Fruit fly (Drosophila melanogaster) whole organism, embryonic: ENCODE data around the gene Alg2.

Experiments
- Abd-B ChIP-seq: fragments of 200-800 bp; sonication (Bioruptor generic); optimal IDR thresholded peaks from 2 replicates; lab custom pipeline; 2018; ENCODE audit warnings: missing biosample characterization, mild to moderate bottlenecking, missing genetic modification characterization, moderate library complexity
- Asciz ChIP-seq: fragments of 200-800 bp; sonication (Bioruptor generic); optimal IDR thresholded peaks from 2 replicates; lab custom pipeline; 2017; ENCODE audit warnings: missing biosample characterization, mild to moderate bottlenecking, missing genetic modification characterization, missing genetic modification reagents
- Awh ChIP-seq: fragments of 200-800 bp; sonication (Bioruptor generic); IDR thresholded peaks from 2 replicates; pipeline ENCODE4, ENCODE4 v1.3.6; 2022; ENCODE audit warnings: missing biosample characterization, missing genetic modification characterization
- CG10654 ChIP-seq: fragments of 200-800 bp; sonication (Bioruptor generic); optimal IDR thresholded peaks from 2 replicates; lab custom pipeline; 2016; ENCODE audit warnings: missing biosample characterization, missing genetic modification characterization
- CG12104 ChIP-seq: fragments of 200-800 bp; sonication (Bioruptor generic); optimal IDR thresholded peaks from 3 replicates; lab custom pipeline; 2016; ENCODE audit warnings: missing biosample characterization, missing genetic modification characterization
- CG12391 ChIP-seq: fragments of 200-800 bp; sonication (Bioruptor generic); optimal IDR thresholded peaks from 3 replicates; lab custom pipeline; 2018; ENCODE audit warnings: missing biosample characterization, mild to moderate bottlenecking, missing genetic modification characterization, moderate library complexity
- CG13123 ChIP-seq: fragments of 200-800 bp; sonication (Bioruptor generic); optimal IDR thresholded peaks from 2 replicates; lab custom pipeline; 2016; ENCODE audit warnings: missing biosample characterization, missing genetic modification characterization
- CG13287 ChIP-seq: fragments of 200-800 bp; sonication (Bioruptor generic); IDR thresholded peaks from 2 replicates; pipeline ENCODE4 v1.3.6; 2022; ENCODE audit warnings: missing biosample characterization, missing genetic modification characterization; ENCODE audit not compliant: partially characterized antibody
- CG13424 ChIP-seq: fragments of 200-800 bp; sonication (Bioruptor generic); optimal IDR thresholded peaks from 2 replicates; lab custom pipeline; 2019; ENCODE audit warnings: missing biosample characterization, mild to moderate bottlenecking, missing genetic modification characterization, moderate library complexity
- CG15073 ChIP-seq: fragments of 200-800 bp; sonication (Bioruptor generic); optimal IDR thresholded peaks from 2 replicates; lab custom pipeline; 2016; ENCODE audit warnings: missing biosample characterization, missing genetic modification characterization
- CG1647 ChIP-seq: fragments of 200-800 bp; sonication (Bioruptor generic); optimal IDR thresholded peaks from 3 replicates; lab custom pipeline; 2016; ENCODE audit warnings: missing biosample characterization, missing genetic modification characterization
- CG2129 ChIP-seq: fragments of 200-800 bp; sonication (Bioruptor generic); IDR thresholded peaks from 2 replicates; pipeline ENCODE4 v1.3.6; 2022; ENCODE audit warnings: missing biosample characterization, missing genetic modification characterization; ENCODE audit not compliant: partially characterized antibody
- CG30020 ChIP-seq: fragments of 200-800 bp; optimal IDR thresholded peaks from 2 replicates; lab custom pipeline; 2019; ENCODE audit warnings: missing biosample characterization, mild to moderate bottlenecking, missing genetic modification characterization, moderate library complexity
- CG3163 ChIP-seq: fragments of 200-800 bp; sonication (Bioruptor generic); optimal IDR thresholded peaks from 3 replicates; lab custom pipeline; 2016; ENCODE audit warnings: missing biosample characterization, missing genetic modification characterization
- CG32532 ChIP-seq: fragments of 200-800 bp; sonication (Bioruptor generic); IDR thresholded peaks from 2 replicates; pipeline ENCODE4 v1.3.6; 2022; ENCODE audit warnings: missing biosample characterization, missing genetic modification characterization
- CG34422 ChIP-seq: fragments of 200-800 bp; sonication (Bioruptor generic); IDR thresholded peaks from 3 replicates; pipeline ENCODE4 v1.3.6; 2022; ENCODE audit warnings: missing biosample characterization, missing genetic modification characterization
- CG4360 ChIP-seq: fragments of 200-800 bp; sonication (Bioruptor generic); IDR thresholded peaks from 2 replicates; pipeline ENCODE4 v1.3.6; 2022; ENCODE audit warnings: missing biosample characterization, missing genetic modification characterization
- CG4707 ChIP-seq: fragments of 200-800 bp; sonication (Bioruptor generic); optimal IDR thresholded peaks from 2 replicates; lab custom pipeline; 2018; ENCODE audit warnings: missing biosample characterization, mild to moderate bottlenecking, missing genetic modification characterization, moderate library complexity
- CG6272 ChIP-seq: fragments of 200-800 bp; sonication (Bioruptor generic); IDR thresholded peaks from 2 replicates; pipeline ENCODE4 v1.3.6; 2022; ENCODE audit warnings: missing biosample characterization, missing genetic modification characterization
- CG7839 ChIP-seq: fragments of 200-800 bp; sonication (Bioruptor generic); optimal IDR thresholded peaks from 3 replicates; lab custom pipeline; 2018; ENCODE audit warnings: missing biosample characterization, mild to moderate bottlenecking, missing genetic modification characterization, moderate library complexity
- CG8765 ChIP-seq: fragments of 200-800 bp; sonication (Bioruptor generic); IDR thresholded peaks from 2 replicates; pipeline ENCODE4 v1.3.6; 2022; ENCODE audit warnings: missing biosample characterization, missing genetic modification characterization
- CoRest ChIP-seq: fragments of 200-800 bp; sonication (Bioruptor generic); optimal IDR thresholded peaks from 3 replicates; lab custom pipeline; 2018; ENCODE audit warnings: missing biosample characterization, mild to moderate bottlenecking, missing genetic modification characterization, moderate library complexity
- Dbx ChIP-seq: fragments of 200-800 bp; sonication (Bioruptor generic); IDR thresholded peaks from 3 replicates; pipeline ENCODE4 v1.3.6; 2022; ENCODE audit warnings: missing biosample characterization, missing genetic modification characterization
- Deaf1 ChIP-seq: fragments of 200-800 bp; optimal IDR thresholded peaks from 3 replicates; lab custom pipeline; 2019; ENCODE audit warnings: missing biosample characterization, mild to moderate bottlenecking, missing genetic modification characterization, moderate library complexity
- Dref ChIP-seq: fragments of 200-800 bp; sonication (Bioruptor generic); IDR thresholded peaks from 2 replicates; pipeline ENCODE4 v1.3.6; 2022; ENCODE audit warnings: missing biosample characterization, missing genetic modification characterization
- Fer2 ChIP-seq: fragments of 200-800 bp; sonication (Bioruptor generic); optimal IDR thresholded peaks from 2 replicates; lab custom pipeline; 2018; ENCODE audit warnings: missing biosample characterization, mild to moderate bottlenecking, missing genetic modification characterization, moderate library complexity
- HLHmδ ChIP-seq: fragments of 200-800 bp; sonication (Bioruptor generic); optimal IDR thresholded peaks from 2 replicates; lab custom pipeline; 2018; ENCODE audit warnings: missing biosample characterization, mild to moderate bottlenecking, missing genetic modification characterization, moderate library complexity
- Med ChIP-seq: fragments of 200-800 bp; sonication (Bioruptor generic); peaks from one replicate; lab custom pipeline; 2016; ENCODE audit warnings: missing biosample characterization, missing genetic modification characterization, mild to moderate bottlenecking, inconsistent platforms, moderate library complexity
- NFAT ChIP-seq: fragments of 200-800 bp; sonication (Bioruptor generic); IDR thresholded peaks from 2 replicates; pipeline ENCODE4 v1.3.6; 2022; ENCODE audit warnings: missing biosample characterization, missing genetic modification characterization
- NK7.1 ChIP-seq: fragments of 200-800 bp; sonication (Bioruptor generic); optimal IDR thresholded peaks from 3 replicates; lab custom pipeline; 2016; ENCODE audit warnings: missing biosample characterization, missing genetic modification characterization
- Sin3A ChIP-seq: fragments of >200 bp; optimal IDR thresholded peaks from 2 replicates; lab custom pipeline; 2018
- Tbp ChIP-seq: fragments of >200 bp; optimal IDR thresholded peaks from 2 replicates; lab custom pipeline; 2018; ENCODE audit warnings: missing biosample characterization, missing genetic modification characterization
- Xrp1 ChIP-seq: fragments of 200-800 bp; sonication (Bioruptor generic); IDR thresholded peaks from 2 replicates; pipeline ENCODE4 v1.3.6; 2022; ENCODE audit warnings: missing biosample characterization, missing genetic modification characterization
- amos ChIP-seq: fragments of 200-800 bp; sonication (Bioruptor generic); IDR thresholded peaks from 2 replicates; pipeline ENCODE4 v1.3.6; 2022; ENCODE audit warnings: missing biosample characterization, missing genetic modification characterization; ENCODE audit not compliant: partially characterized antibody
- cad ChIP-seq: fragments of >200 bp; optimal IDR thresholded peaks from 2 replicates; lab custom pipeline; 2017; ENCODE audit warnings: missing biosample characterization, missing genetic modification characterization
- chif ChIP-seq, 2 experiments: fragments of 200-800 bp; sonication (Bioruptor generic); optimal IDR thresholded peaks; 3 replicates each; lab custom pipeline; 2016; ENCODE audit warnings: missing biosample characterization in 2 of 2, missing genetic modification characterization in 2 of 2
- chn ChIP-seq: fragments of 200-800 bp; sonication (Bioruptor generic); optimal IDR thresholded peaks from 2 replicates; lab custom pipeline; 2016; ENCODE audit warnings: missing biosample characterization, missing genetic modification characterization
- crc ChIP-seq: fragments of 200-800 bp; sonication (Bioruptor generic); optimal IDR thresholded peaks from 2 replicates; lab custom pipeline; 2016; ENCODE audit warnings: missing biosample characterization, missing genetic modification characterization
- crol ChIP-seq: fragments of 200-800 bp; sonication (Bioruptor generic); IDR thresholded peaks from 2 replicates; pipeline ENCODE4 v1.3.6; 2022; ENCODE audit warnings: missing biosample characterization, missing genetic modification characterization
- dysf ChIP-seq: fragments of 200-800 bp; sonication (Bioruptor generic); IDR thresholded peaks from 3 replicates; pipeline ENCODE4 v1.3.6; 2022; ENCODE audit warnings: missing biosample characterization, missing genetic modification characterization
- fd3F ChIP-seq: fragments of 200-800 bp; sonication (Bioruptor generic); optimal IDR thresholded peaks from 2 replicates; lab custom pipeline; 2018; ENCODE audit warnings: missing biosample characterization, mild to moderate bottlenecking, missing genetic modification characterization, moderate library complexity
- fd96Cb ChIP-seq: fragments of 200-800 bp; sonication (Bioruptor generic); optimal IDR thresholded peaks from 2 replicates; lab custom pipeline; 2018; ENCODE audit warnings: missing biosample characterization, mild to moderate bottlenecking, missing genetic modification characterization, moderate library complexity
- gce ChIP-seq: fragments of 200-800 bp; sonication (Bioruptor generic); IDR thresholded peaks from 3 replicates; pipeline ENCODE4 v1.3.6; 2022; ENCODE audit warnings: missing biosample characterization, missing genetic modification characterization
- ind ChIP-seq: fragments of 200-800 bp; sonication (Bioruptor generic); optimal IDR thresholded peaks from 3 replicates; lab custom pipeline; 2016; ENCODE audit warnings: missing biosample characterization, missing genetic modification characterization
- kni ChIP-seq: fragments of 200-800 bp; sonication (Bioruptor generic); optimal IDR thresholded peaks from 3 replicates; lab custom pipeline; 2017; ENCODE audit warnings: mild to moderate bottlenecking, missing biosample characterization, missing genetic modification reagents, missing genetic modification characterization
- prd ChIP-seq, 3 experiments: fragments of >200 bp in 2 of 3; fragments of 200-800 bp in 1 of 3; sonication (Bioruptor generic) in 1 of 3; optimal IDR thresholded peaks in 2 of 3; IDR thresholded peaks in 1 of 3; 2 replicates in 2 of 3; 3 replicates in 1 of 3; pipeline versions ENCODE4 v1.3.6 to Lab custom; 2017 to 2022; ENCODE audit warnings: missing biosample characterization in 1 of 3, missing genetic modification characterization in 1 of 3
- rib ChIP-seq: fragments of 200-800 bp; sonication (Bioruptor generic); IDR thresholded peaks from 2 replicates; pipeline ENCODE4 v1.3.6; 2022; ENCODE audit warnings: missing biosample characterization, missing genetic modification characterization
- sens-2 ChIP-seq: fragments of 200-800 bp; sonication (Bioruptor generic); IDR thresholded peaks from 2 replicates; pipeline ENCODE4 v1.3.6; 2022; ENCODE audit warnings: missing biosample characterization, missing genetic modification characterization
- tx ChIP-seq: fragments of 200-800 bp; sonication (Bioruptor generic); optimal IDR thresholded peaks from 2 replicates; lab custom pipeline; 2016; ENCODE audit warnings: missing biosample characterization, missing genetic modification characterization
- vfl ChIP-seq: fragments of 200-800 bp; sonication (Bioruptor generic); optimal IDR thresholded peaks from 2 replicates; lab custom pipeline; 2016; ENCODE audit warnings: missing biosample characterization, missing genetic modification characterization
- yki ChIP-seq: fragments of >200 bp; optimal IDR thresholded peaks from 3 replicates; lab custom pipeline; 2018

The Alg2 gene

dm6 chr3L:3178530-3179096 lies 35.0 kb downstream of the Alg2 start, which contains the start of the genes MnM and Girdin (continued):
- TF ChIP-seq CG34422 (GFP tag; lab: Robert Waterston, UW) (no peak), HLHmδ (no peak), CG32532 (GFP tag; lab: Robert Waterston, UW) (peak; percentile 53; the same call in 1 of the 2 replicates), ind (peak; percentile 76), rib (GFP tag; lab: Robert Waterston, UW) (no peak), Sin3A (peak; percentile 99), chn (peak; percentile 78), CG8765 (GFP tag; lab: Robert Waterston, UW) (no peak), Deaf1 (no peak), tx (GFP tag; lab: Kevin White, UChicago) (peak; percentile 74), CG12104 (peak; percentile 41), CG4707 (GFP tag; lab: Kevin White, UChicago) (no peak), CG10654 (peak; percentile 43), kni (GFP tag; lab: Kevin White, UChicago) (no peak), dysf (peak; percentile 64; the same call in 2 of the 3 replicates), CG12391 (peak; percentile 75), Abd-B (peak; percentile 75), NK7.1 (GFP tag; lab: Kevin White, UChicago) (no peak), CG15073 (no peak), Awh (GFP tag; lab: Robert Waterston, UW) (no peak), CG13123 (no peak), fd3F (GFP tag; lab: Kevin White, UChicago) (peak; percentile 43), prd (optimal IDR thresholded peaks at IDR 0.05; lab: Kevin White, UChicago) (no peak), prd (GFP tag; IDR thresholded peaks at IDR 0.05; lab: Robert Waterston, UW) (peak; percentile 53; the same call in 1 of the 3 replicates), CG3163 (GFP tag; lab: Kevin White, UChicago) (peak; percentile 77), CG30020 (tag; lab: Kevin White, UChicago) (peak; percentile 73), Xrp1 (GFP tag; lab: Robert Waterston, UW) (peak; percentile 41; the same call in 1 of the 2 replicates), fd96Cb (tag; lab: Kevin White, UChicago) (peak; percentile 16), Tbp (peak; percentile 39), CG2129 (GFP tag; lab: Robert Waterston, UW) (peak; percentile 41), CG7839 (tag; lab: Kevin White, UChicago) (no peak), CG6272 (GFP tag; lab: Robert Waterston, UW) (peak; percentile 41; the same call in 1 of the 2 replicates), crol (GFP tag; lab: Robert Waterston, UW) (no peak), amos (GFP tag; lab: Robert Waterston, UW) (peak; percentile 79), CG4360 (GFP tag; lab: Robert Waterston, UW) (no peak), Dbx (peak; percentile 61), CoRest (tag; lab: Kevin White, UChicago) (peak; percentile 81), crc (GFP tag; lab: Kevin White, UChicago) (peak; percentile 0), vfl (peak; percentile 56), cad (GFP tag; lab: Kevin White, UChicago) (no peak), sens-2 (GFP tag; lab: Robert Waterston, UW) (no peak), CG1647 (peak; percentile 23), CG13287 (GFP tag; lab: Robert Waterston, UW) (peak; percentile 89), Dref (GFP tag; lab: Robert Waterston, UW) (peak; percentile 68), Asciz (GFP tag; lab: Kevin White, UChicago) (no peak), gce (GFP tag; lab: Robert Waterston, UW) (no peak), chif (GFP tag; optimal IDR thresholded peaks at IDR 0.05; lab: Kevin White, UChicago) (peak; percentile 37 to 74), NFAT (GFP tag; lab: Robert Waterston, UW) (peak; percentile 62; the same call in 1 of the 2 replicates), Med (GFP tag; lab: Kevin White, UChicago) (peak; percentile 94), yki (no peak), CG13424 (peak; percentile 70), Fer2 (tag; lab: Kevin White, UChicago) (peak; percentile 24)
